Fruit fly (Drosophila melanogaster) whole organism, pupa: Measurements from ENCODE around the gene CG46383.
"Not testable (repeated sequence)": the region's sequence is repeated elsewhere in the genome, so short reads cannot be mapped to it uniquely, and the experiment has no call there.

Experiments
- CG10348 ChIP-seq: fragments of 200-800 bp; sonication (Bioruptor generic); IDR thresholded peaks from 2 replicates; pipeline ENCODE4 v1.3.6; 2022; ENCODE audit warnings: missing biosample characterization, missing genetic modification characterization
- CG12605 ChIP-seq: fragments of 200-800 bp; sonication (Bioruptor generic); IDR thresholded peaks from 2 replicates; pipeline ENCODE4 v1.3.6; 2022; ENCODE audit warnings: missing biosample characterization, missing genetic modification characterization
- CG14655 ChIP-seq: fragments of 200-800 bp; sonication (Bioruptor generic); optimal IDR thresholded peaks from 3 replicates; lab custom pipeline; 2017; ENCODE audit warnings: mild to moderate bottlenecking, missing biosample characterization, missing genetic modification reagents, missing genetic modification characterization
- CG15710 ChIP-seq: fragments of 200-800 bp; sonication (Bioruptor generic); optimal IDR thresholded peaks from 2 replicates; lab custom pipeline; 2018; ENCODE audit warnings: missing biosample characterization, mild to moderate bottlenecking, missing genetic modification characterization, moderate library complexity
- CG17806 ChIP-seq: fragments of 200-800 bp; sonication (Bioruptor generic); optimal IDR thresholded peaks from 2 replicates; lab custom pipeline; 2018; ENCODE audit warnings: missing biosample characterization, mild to moderate bottlenecking, missing genetic modification characterization, moderate library complexity
- CG32121 ChIP-seq: fragments of 200-800 bp; sonication (Bioruptor generic); IDR thresholded peaks from 2 replicates; pipeline ENCODE4 v1.3.6; 2022; ENCODE audit warnings: missing biosample characterization, missing genetic modification characterization
- CG34367 ChIP-seq: fragments of 200-800 bp; sonication (Bioruptor generic); optimal IDR thresholded peaks from 2 replicates; lab custom pipeline; 2018; ENCODE audit warnings: missing biosample characterization, mild to moderate bottlenecking, missing genetic modification characterization
- D1 ChIP-seq: fragments of 200-800 bp; sonication (Bioruptor generic); optimal IDR thresholded peaks from 2 replicates; lab custom pipeline; 2018; ENCODE audit warnings: missing biosample characterization, mild to moderate bottlenecking, missing genetic modification characterization, moderate library complexity
- Ets98B ChIP-seq: fragments of 200-800 bp; sonication (Bioruptor generic); IDR thresholded peaks from 2 replicates; pipeline ENCODE4 v1.3.6; 2022; ENCODE audit warnings: missing biosample characterization, missing genetic modification characterization
- Pif1A ChIP-seq: fragments of 200-800 bp; sonication (Bioruptor generic); optimal IDR thresholded peaks from 3 replicates; lab custom pipeline; 2016; ENCODE audit warnings: missing biosample characterization, missing genetic modification characterization
- Snoo ChIP-seq: fragments of 200-800 bp; sonication (Bioruptor generic); optimal IDR thresholded peaks from 3 replicates; lab custom pipeline; 2017; ENCODE audit warnings: missing biosample characterization, mild to moderate bottlenecking, missing genetic modification characterization, inconsistent platforms
- fd96Ca ChIP-seq: fragments of 200-800 bp; sonication (Bioruptor generic); IDR thresholded peaks from 3 replicates; pipeline ENCODE4 v1.3.6; 2022; ENCODE audit warnings: missing biosample characterization, missing genetic modification characterization
- rn ChIP-seq: fragments of 200-800 bp; sonication (Bioruptor generic); IDR thresholded peaks from 2 replicates; pipeline ENCODE4 v1.3.6; 2022; ENCODE audit warnings: missing biosample characterization, missing genetic modification characterization

DNA sequence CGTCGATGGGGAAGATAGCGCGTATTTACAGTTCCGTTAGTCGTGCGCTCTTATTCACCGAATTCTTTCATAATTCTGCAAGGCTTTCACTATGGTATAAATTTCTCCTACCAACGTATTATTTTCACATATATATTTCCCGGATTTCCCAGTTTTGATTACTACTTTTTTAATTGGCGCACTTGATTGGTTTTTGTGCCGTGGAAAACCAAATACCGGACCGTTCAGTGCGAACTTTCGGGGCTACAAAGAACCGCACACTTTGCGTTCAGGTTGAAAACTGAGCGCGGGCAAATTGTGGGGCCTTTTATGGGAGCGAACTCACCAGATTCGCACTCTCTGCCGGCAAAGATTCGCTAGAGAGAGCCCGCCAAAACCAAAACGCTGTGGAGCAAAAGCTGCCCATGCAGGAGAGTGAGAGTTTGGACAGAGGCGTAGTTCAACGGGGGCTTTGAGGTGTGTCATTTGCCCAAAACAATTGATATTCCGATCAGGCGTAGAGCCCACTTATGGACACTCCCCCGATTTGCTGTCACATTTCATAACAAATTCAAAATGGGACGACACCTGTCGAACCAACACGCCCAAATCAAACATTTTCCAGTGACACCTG lies 49.5 kb downstream of the CG46383 start:
- not testable (repeated sequence) for TF ChIP-seq CG14655 (GFP tag; lab: Kevin White, UChicago); Snoo; CG34367; CG15710; Pif1A (GFP tag; lab: Kevin White, UChicago); D1; CG17806 (tag; lab: Kevin White, UChicago)
- TF ChIP-seq Ets98B (GFP tag; lab: Robert Waterston, UW) (peak; percentile 92), fd96Ca (peak; percentile 95), rn (GFP tag; lab: Robert Waterston, UW) (0 out of 2 replicates have a peak, but pooled peaks have one; percentile 36), CG10348 (peak; percentile 62; the same call in 1 of the 2 replicates), CG12605 (GFP tag; lab: Robert Waterston, UW) (peak; percentile 89), CG32121 (GFP tag; lab: Robert Waterston, UW) (peak; percentile 86)
